Worm (Caenorhabditis elegans): ENCODE results near the gene R09F10.1.

Gene R09F10.1

ce11 chrX:8307600-8307999, 15.8 kb upstream of the R09F10.1 start, which contains the start of gene R09F10.5:
Gene R09F10.5 (minus strand): TSS chrX:8307700.
- TF ChIP-seq lin-14 (GFP tag; optimal IDR thresholded peaks at IDR 0.05) (peak; percentile 15), lin-13 (GFP tag; optimal IDR thresholded peaks at IDR 0.05) (no peak), nhr-237 (tag; optimal IDR thresholded peaks at IDR 0.05) (no peak), nhr-71 (tag; optimal IDR thresholded peaks at IDR 0.05) (no peak), lsy-2 (tag; optimal IDR thresholded peaks at IDR 0.05) (no peak), tbx-2 (tag; optimal IDR thresholded peaks at IDR 0.05) (no peak), rnt-1 (tag; optimal IDR thresholded peaks at IDR 0.05) (no peak), nhr-85 (tag) (no peak), xbp-1 (tag; optimal IDR thresholded peaks at IDR 0.05) (no peak), lir-3 (tag; optimal IDR thresholded peaks at IDR 0.05; ENCODE audit: poor library complexity) (no peak), hlh-4 (tag; optimal IDR thresholded peaks at IDR 0.05) (no peak), ces-1 (GFP tag; optimal IDR thresholded peaks at IDR 0.05) (peak; percentile 19), unc-86 (tag; optimal IDR thresholded peaks at IDR 0.05) (no peak), jun-1 (tag; optimal IDR thresholded peaks at IDR 0.05) (no peak), nhr-47 (tag; optimal IDR thresholded peaks at IDR 0.05) (no peak)

- TF ChIP-seq mep-1 (tag; optimal IDR thresholded peaks at IDR 0.05) (no peak), nhr-85 (tag) (peak; percentile 18), unc-98 (GFP tag; IDR thresholded peaks at IDR 0.05) (no peak), zag-1 (tag; optimal IDR thresholded peaks at IDR 0.05) (no peak), irx-1 (tag; optimal IDR thresholded peaks at IDR 0.05) (no peak), efl-1 (optimal IDR thresholded peaks at IDR 0.05) (no peak), efl-1 (GFP tag; optimal IDR thresholded peaks at IDR 0.05 in 1 of 2) (no peak), lin-14 (GFP tag; optimal IDR thresholded peaks at IDR 0.05) (peak; percentile 9), skn-1 (tag; optimal IDR thresholded peaks at IDR 0.05) (no peak), aly-2 (tag; optimal IDR thresholded peaks at IDR 0.05) (no peak), aha-1 (tag; optimal IDR thresholded peaks at IDR 0.05) (no peak), grh-1 (GFP tag; IDR thresholded peaks at IDR 0.05) (no peak), nhr-20 (tag; optimal IDR thresholded peaks at IDR 0.05) (no peak), fkh-10 (GFP tag; optimal IDR thresholded peaks at IDR 0.05) (peak; percentile 39), hlh-4 (tag; optimal IDR thresholded peaks at IDR 0.05) (no peak), unc-130 (tag; optimal IDR thresholded peaks at IDR 0.05) (no peak), F16B12.6 (tag; optimal IDR thresholded peaks at IDR 0.05) (no peak), nhr-71 (tag; optimal IDR thresholded peaks at IDR 0.05) (no peak), efl-3 (GFP tag; optimal IDR thresholded peaks at IDR 0.05) (no peak), nhr-12 (tag; optimal IDR thresholded peaks at IDR 0.05) (no peak), elt-2 (tag; optimal IDR thresholded peaks at IDR 0.05) (no peak), mdl-1 (tag; optimal IDR thresholded peaks at IDR 0.05) (no peak), ama-1 (optimal IDR thresholded peaks at IDR 0.05) (no peak), swsn-7 (tag; optimal IDR thresholded peaks at IDR 0.05) (no peak), ceh-90 (tag; optimal IDR thresholded peaks at IDR 0.05) (no peak), C04F5.9 (tag; optimal IDR thresholded peaks at IDR 0.05) (no peak), pag-3 (tag; optimal IDR thresholded peaks at IDR 0.05; ENCODE audit: borderline replicate concordance, insufficient read depth) (no peak)
These were observed 14.9 kb upstream of the R09F10.1 start for ce11 chrX:8308491-8308890.

ce11 chrX:8310747-8311146, 12.6 kb upstream of the R09F10.1 start:
- TF ChIP-seq aly-2 (tag; optimal IDR thresholded peaks at IDR 0.05) (no peak), nhr-20 (tag; optimal IDR thresholded peaks at IDR 0.05) (no peak), Y116A8C.19 (tag; optimal IDR thresholded peaks at IDR 0.05; ENCODE audit: borderline replicate concordance) (no peak), ceh-90 (tag; optimal IDR thresholded peaks at IDR 0.05) (no peak), dsc-1 (tag; optimal IDR thresholded peaks at IDR 0.05) (peak; percentile 69)

- TF ChIP-seq unc-86 (tag; optimal IDR thresholded peaks at IDR 0.05) (no peak), lin-14 (GFP tag; optimal IDR thresholded peaks at IDR 0.05) (peak; percentile 40), xbp-1 (tag; optimal IDR thresholded peaks at IDR 0.05) (no peak)
These were observed 11.8 kb upstream of the R09F10.1 start for ce11 chrX:8311590-8311989.
